Fruit fly (Drosophila melanogaster) whole organism, prepupa: ENCODE results near the gene CG5708.

ENCODE experiments used
- CG1621 ChIP-seq: fragments of 200-800 bp; sonication (Bioruptor generic); optimal IDR thresholded peaks from 3 replicates; lab custom pipeline; 2018; ENCODE audit warnings: missing biosample characterization, mild to moderate bottlenecking, missing genetic modification characterization
- CG3032 ChIP-seq: fragments of 200-800 bp; optimal IDR thresholded peaks from 2 replicates; lab custom pipeline; 2019; ENCODE audit warnings: missing biosample characterization, mild to moderate bottlenecking, missing genetic modification characterization, moderate library complexity
- CG9139 ChIP-seq: fragments of 200-800 bp; sonication (Bioruptor generic); optimal IDR thresholded peaks from 3 replicates; lab custom pipeline; 2017; ENCODE audit warnings: missing biosample characterization, mild to moderate bottlenecking, missing genetic modification characterization
- Ets96B ChIP-seq: fragments of 200-800 bp; optimal IDR thresholded peaks from 2 replicates; lab custom pipeline; 2019; ENCODE audit warnings: missing biosample characterization, mild to moderate bottlenecking, missing genetic modification characterization, moderate library complexity
- Gug ChIP-seq: fragments of 200-800 bp; sonication (Bioruptor generic); IDR thresholded peaks from 2 replicates; pipeline ENCODE4 v1.3.6; 2022; ENCODE audit warnings: missing biosample characterization, missing genetic modification characterization
- Hr39 ChIP-seq: fragments of 200-800 bp; sonication (Bioruptor generic); optimal IDR thresholded peaks from 2 replicates; lab custom pipeline; 2016; ENCODE audit warnings: missing biosample characterization, missing genetic modification characterization
- Smox ChIP-seq: fragments of 200-800 bp; sonication (Bioruptor generic); optimal IDR thresholded peaks from 3 replicates; lab custom pipeline; 2016; ENCODE audit warnings: missing biosample characterization, missing genetic modification characterization
- Sox14 ChIP-seq: fragments of 200-800 bp; sonication (Bioruptor generic); optimal IDR thresholded peaks from 3 replicates; lab custom pipeline; 2016; ENCODE audit warnings: missing biosample characterization, missing genetic modification characterization
- esn ChIP-seq: fragments of 200-800 bp; sonication (Bioruptor generic); optimal IDR thresholded peaks from 2 replicates; lab custom pipeline; 2016; ENCODE audit warnings: missing biosample characterization, mild to moderate bottlenecking, missing genetic modification characterization, moderate library complexity
- fkh ChIP-seq: fragments of 200-800 bp; sonication (Bioruptor generic); optimal IDR thresholded peaks from 3 replicates; lab custom pipeline; 2017; ENCODE audit warnings: missing biosample characterization, mild to moderate bottlenecking, missing genetic modification characterization, moderate library complexity
- spab ChIP-seq: fragments of 200-800 bp; sonication (Bioruptor generic); optimal IDR thresholded peaks from 2 replicates; lab custom pipeline; 2017; ENCODE audit warnings: missing biosample characterization, mild to moderate bottlenecking, missing genetic modification characterization, missing genetic modification reagents
- svp ChIP-seq: fragments of 200-800 bp; sonication (Bioruptor generic); peaks from one replicate; lab custom pipeline; 2016; ENCODE audit warnings: missing biosample characterization, missing genetic modification characterization

DNA sequence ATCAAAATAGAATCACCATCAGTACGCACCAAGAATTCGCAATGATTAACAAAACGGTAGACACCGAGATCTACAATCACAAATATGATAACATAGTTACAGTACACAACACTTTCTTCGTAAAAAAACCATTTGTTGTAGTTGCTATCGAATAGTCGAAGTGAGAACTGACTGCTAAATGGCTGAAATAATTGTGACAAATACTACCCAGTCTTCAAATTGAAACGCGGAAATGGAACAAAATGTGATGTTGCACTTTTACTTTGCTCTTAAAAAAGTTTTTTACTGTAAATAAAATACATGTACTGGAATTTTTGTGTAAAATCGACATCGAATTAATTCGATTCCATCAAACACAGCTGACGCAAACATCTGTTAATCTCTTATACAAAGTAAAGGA lies 4.9 kb upstream of the CG5708 start, which contains the start of gene ova:
- TF ChIP-seq Smox (GFP tag; lab: Kevin White, UChicago): no peak
- no peak for TF ChIP-seq Ets96B
- TF ChIP-seq svp: no peak
- TF ChIP-seq Gug (GFP tag; lab: Robert Waterston, UW): no peak
- no peak for TF ChIP-seq fkh (GFP tag; lab: Kevin White, UChicago)
- TF ChIP-seq Hr39 (GFP tag; lab: Kevin White, UChicago): no peak
- TF ChIP-seq Sox14 (GFP tag; lab: Kevin White, UChicago): no peak
- TF ChIP-seq esn: no peak
- no peak for TF ChIP-seq CG3032
- no peak for TF ChIP-seq CG1621 (tag; lab: Kevin White, UChicago)
- no peak for TF ChIP-seq CG9139 (GFP tag; lab: Kevin White, UChicago)
- TF ChIP-seq spab (GFP tag; lab: Kevin White, UChicago): no peak
